Worm (Caenorhabditis elegans) whole organism, dauer: ENCODE results near the gene heh-1.

ENCODE experiments used
- unc-62 ChIP-seq: sonication (generic microtip); optimal IDR thresholded peaks from 2 replicates; lab custom pipeline; 2017; ENCODE audit warnings: missing biosample characterization, missing genetic modification reagents, missing genetic modification characterization

The heh-1 gene

DNA sequence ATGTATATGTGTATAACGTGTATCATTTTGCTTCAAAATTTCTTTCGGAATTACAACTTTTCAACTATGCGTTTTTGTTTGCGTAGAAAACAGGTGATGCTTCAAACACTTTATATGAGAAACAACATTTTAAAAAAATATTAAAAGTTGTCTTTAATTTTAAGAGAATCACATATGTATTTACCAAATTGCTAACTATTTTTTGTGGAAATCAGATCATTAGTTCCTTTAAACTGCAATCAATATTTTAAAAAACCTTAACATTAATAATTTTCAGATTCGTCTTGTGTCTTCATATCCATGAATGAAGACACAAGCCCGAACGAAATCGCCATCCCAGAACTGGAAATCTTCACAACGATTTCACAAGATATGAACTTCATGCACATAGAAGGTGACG, 46.5 kb downstream of the heh-1 start, which contains the start of gene C44B11.6:
Gene C44B11.6 (plus strand): TSS at position 301 of the 400 bp plus-strand sequence.
- TF ChIP-seq unc-62 = no peak
